Fruit fly (Drosophila melanogaster): ENCODE results near the gene CG31156.

- TF ChIP-seq rn (GFP tag; IDR thresholded peaks at IDR 0.05) (no peak), CG15710 (tag; optimal IDR thresholded peaks at IDR 0.05) (no peak), CG14655 (GFP tag; optimal IDR thresholded peaks at IDR 0.05) (no peak), Snoo (tag; optimal IDR thresholded peaks at IDR 0.05) (no peak), EcR (GFP tag; optimal IDR thresholded peaks at IDR 0.05) (no peak), Ets98B (GFP tag; IDR thresholded peaks at IDR 0.05) (no peak), CG4496 (GFP tag; IDR thresholded peaks at IDR 0.05) (no peak), fd96Ca (GFP tag; IDR thresholded peaks at IDR 0.05) (no peak), CG34367 (tag; optimal IDR thresholded peaks at IDR 0.05) (no peak), gl (tag; optimal IDR thresholded peaks at IDR 0.05) (no peak), CG32121 (GFP tag; IDR thresholded peaks at IDR 0.05) (no peak), CG8301 (tag; optimal IDR thresholded peaks at IDR 0.05) (no peak), CG9948 (tag; optimal IDR thresholded peaks at IDR 0.05) (no peak), Pif1B (GFP tag; optimal IDR thresholded peaks at IDR 0.05) (no peak)
Measured at dm6 chr3R:22584582-22584981, 28.9 kb downstream of the CG31156 start, which contains the start of the genes CG33107 and CG6937.

Data from whole organism, pupa.